Fruit fly (Drosophila melanogaster) whole organism, embryonic: Measurements from ENCODE around the gene CG13838.

Source experiments
- CG10274 ChIP-seq: fragments of 200-800 bp; sonication (Bioruptor generic); optimal IDR thresholded peaks from 3 replicates; lab custom pipeline; 2017; ENCODE audit warnings: missing biosample characterization, mild to moderate bottlenecking, missing genetic modification characterization
- CG12391 ChIP-seq: fragments of 200-800 bp; sonication (Bioruptor generic); optimal IDR thresholded peaks from 3 replicates; lab custom pipeline; 2018; ENCODE audit warnings: missing biosample characterization, mild to moderate bottlenecking, missing genetic modification characterization, moderate library complexity
- CG13424 ChIP-seq: fragments of 200-800 bp; sonication (Bioruptor generic); optimal IDR thresholded peaks from 2 replicates; lab custom pipeline; 2019; ENCODE audit warnings: missing biosample characterization, mild to moderate bottlenecking, missing genetic modification characterization, moderate library complexity
- CG14710 ChIP-seq: fragments of 200-800 bp; sonication (Bioruptor generic); optimal IDR thresholded peaks from 3 replicates; lab custom pipeline; 2019; ENCODE audit warnings: missing biosample characterization, mild to moderate bottlenecking, missing genetic modification characterization, moderate library complexity
- CG1603 ChIP-seq: fragments of 200-800 bp; sonication (Bioruptor generic); optimal IDR thresholded peaks from 2 replicates; lab custom pipeline; 2019; ENCODE audit warnings: missing biosample characterization, mild to moderate bottlenecking, missing genetic modification characterization, moderate library complexity
- CG16813 ChIP-seq: fragments of 200-800 bp; sonication (Bioruptor generic); IDR thresholded peaks from 3 replicates; pipeline ENCODE4 v1.3.6; 2022; ENCODE audit warnings: missing biosample characterization, missing genetic modification characterization; ENCODE audit not compliant: partially characterized antibody
- CG17385 ChIP-seq: fragments of 200-800 bp; sonication (Bioruptor generic); optimal IDR thresholded peaks from 3 replicates; lab custom pipeline; 2018; ENCODE audit warnings: missing biosample characterization, mild to moderate bottlenecking, missing genetic modification characterization
- CG18011 ChIP-seq: fragments of 200-800 bp; sonication (Bioruptor generic); optimal IDR thresholded peaks from 2 replicates; lab custom pipeline; 2017; ENCODE audit warnings: missing biosample characterization, missing genetic modification characterization, mild to moderate bottlenecking, moderate library complexity, missing genotype
- CG1832 ChIP-seq: fragments of 200-800 bp; sonication (Bioruptor generic); optimal IDR thresholded peaks from 2 replicates; lab custom pipeline; 2017; ENCODE audit warnings: missing biosample characterization, mild to moderate bottlenecking, missing genetic modification characterization, inconsistent platforms
- CG3281 ChIP-seq: fragments of 200-800 bp; sonication (Bioruptor generic); optimal IDR thresholded peaks from 3 replicates; lab custom pipeline; 2017; ENCODE audit warnings: missing biosample characterization, mild to moderate bottlenecking, missing genetic modification characterization
- CG3407 ChIP-seq: fragments of 200-800 bp; sonication (Bioruptor generic); optimal IDR thresholded peaks from 2 replicates; lab custom pipeline; 2018; ENCODE audit warnings: missing biosample characterization, mild to moderate bottlenecking, missing genetic modification characterization
- CG34224 ChIP-seq: fragments of 200-800 bp; sonication (Bioruptor generic); IDR thresholded peaks from 3 replicates; pipeline ENCODE4 v1.3.6; 2022; ENCODE audit warnings: missing biosample characterization, missing genetic modification characterization; ENCODE audit not compliant: partially characterized antibody
- CG3847 ChIP-seq: fragments of 200-800 bp; sonication (Bioruptor generic); IDR thresholded peaks from 2 replicates; pipeline ENCODE4 v1.3.6; 2022; ENCODE audit warnings: missing biosample characterization, missing genetic modification characterization
- CG4424 ChIP-seq: fragments of 200-800 bp; sonication (Bioruptor generic); optimal IDR thresholded peaks from 3 replicates; lab custom pipeline; 2016; ENCODE audit warnings: missing biosample characterization, missing genetic modification characterization
- CG4617 ChIP-seq: fragments of 200-800 bp; sonication (Bioruptor generic); optimal IDR thresholded peaks from 3 replicates; lab custom pipeline; 2016; ENCODE audit warnings: missing biosample characterization, missing genetic modification characterization, borderline replicate concordance
- CG6254 ChIP-seq: fragments of 200-800 bp; sonication (Bioruptor generic); optimal IDR thresholded peaks from 3 replicates; lab custom pipeline; 2017; ENCODE audit warnings: mild to moderate bottlenecking, missing biosample characterization, missing genetic modification reagents, missing genetic modification characterization
- CG9215 ChIP-seq: fragments of 200-800 bp; sonication (Bioruptor generic); IDR thresholded peaks from 2 replicates; pipeline ENCODE4 v1.3.6; 2022; ENCODE audit warnings: missing biosample characterization, missing genetic modification characterization
- CHES-1-like ChIP-seq: fragments of 200-800 bp; sonication (Bioruptor generic); optimal IDR thresholded peaks from 2 replicates; lab custom pipeline; 2016; ENCODE audit warnings: missing biosample characterization, missing genetic modification characterization
- CoRest ChIP-seq: fragments of 200-800 bp; sonication (Bioruptor generic); optimal IDR thresholded peaks from 3 replicates; lab custom pipeline; 2018; ENCODE audit warnings: missing biosample characterization, mild to moderate bottlenecking, missing genetic modification characterization, moderate library complexity
- Dip2 ChIP-seq: fragments of 200-800 bp; sonication (Bioruptor generic); IDR thresholded peaks from 2 replicates; pipeline ENCODE4 v1.3.6; 2022; ENCODE audit warnings: missing biosample characterization, missing genetic modification characterization
- Doc3 ChIP-seq: fragments of 200-800 bp; sonication (Bioruptor generic); IDR thresholded peaks from 3 replicates; pipeline ENCODE4 v1.3.6; 2022; ENCODE audit warnings: missing biosample characterization, missing genetic modification characterization; ENCODE audit not compliant: partially characterized antibody
- E2f1 ChIP-seq: fragments of 200-800 bp; sonication (Bioruptor generic); IDR thresholded peaks from 2 replicates; pipeline ENCODE4 v1.3.6; 2022; ENCODE audit warnings: missing biosample characterization, missing genetic modification characterization
- Elba2 ChIP-seq: fragments of 200-800 bp; sonication (Bioruptor generic); optimal IDR thresholded peaks from 3 replicates; lab custom pipeline; 2016; ENCODE audit warnings: missing biosample characterization, missing genetic modification characterization
- HHEX ChIP-seq: fragments of 200-800 bp; sonication (Bioruptor generic); optimal IDR thresholded peaks from 3 replicates; lab custom pipeline; 2017; ENCODE audit warnings: missing biosample characterization, mild to moderate bottlenecking, missing genetic modification characterization, missing genetic modification reagents
- HLH4C ChIP-seq: fragments of 200-800 bp; sonication (Bioruptor generic); IDR thresholded peaks from 3 replicates; pipeline ENCODE4 v1.3.6; 2022; ENCODE audit warnings: missing biosample characterization, missing genetic modification characterization; ENCODE audit not compliant: partially characterized antibody
- Hr78 ChIP-seq, 2 experiments: fragments of 200-800 bp in 1 of 2; fragments of >200 bp in 1 of 2; sonication (Bioruptor generic) in 1 of 2; optimal IDR thresholded peaks; 2 replicates each; lab custom pipeline; 2017 to 2019; ENCODE audit warnings: missing biosample characterization in 2 of 2, missing genetic modification characterization in 2 of 2, mild to moderate bottlenecking in 1 of 2, moderate library complexity in 1 of 2
- NK7.1 ChIP-seq: fragments of 200-800 bp; sonication (Bioruptor generic); optimal IDR thresholded peaks from 3 replicates; lab custom pipeline; 2016; ENCODE audit warnings: missing biosample characterization, missing genetic modification characterization
- Nf-YC ChIP-seq: fragments of 200-800 bp; optimal IDR thresholded peaks from 3 replicates; lab custom pipeline; 2019; ENCODE audit warnings: missing biosample characterization, mild to moderate bottlenecking, missing genetic modification characterization, moderate library complexity
- PHDP ChIP-seq: fragments of 200-800 bp; sonication (Bioruptor generic); optimal IDR thresholded peaks from 3 replicates; lab custom pipeline; 2018; ENCODE audit warnings: missing biosample characterization, mild to moderate bottlenecking, missing genetic modification characterization, moderate library complexity
- Sox102F ChIP-seq: fragments of 200-800 bp; sonication (Bioruptor generic); optimal IDR thresholded peaks from 2 replicates; lab custom pipeline; 2018; ENCODE audit warnings: missing biosample characterization, mild to moderate bottlenecking, missing genetic modification characterization, moderate library complexity
- ab ChIP-seq: fragments of 200-800 bp; sonication (Bioruptor generic); optimal IDR thresholded peaks from 2 replicates; lab custom pipeline; 2016; ENCODE audit warnings: missing biosample characterization, missing genetic modification characterization
- chinmo ChIP-seq: fragments of 200-800 bp; sonication (Bioruptor generic); IDR thresholded peaks from 4 replicates; pipeline ENCODE4 v1.3.6; 2022; ENCODE audit warnings: missing biosample characterization, missing genetic modification characterization; ENCODE audit not compliant: partially characterized antibody
- ci ChIP-seq: fragments of 200-800 bp; sonication (Bioruptor generic); IDR thresholded peaks from 3 replicates; pipeline ENCODE4 v1.3.6; 2022; ENCODE audit warnings: missing biosample characterization, missing genetic modification characterization
- ewg ChIP-seq: fragments of 200-800 bp; sonication (Bioruptor generic); optimal IDR thresholded peaks from 3 replicates; lab custom pipeline; 2017; ENCODE audit warnings: mild to moderate bottlenecking, missing biosample characterization, missing genetic modification reagents, missing genetic modification characterization
- gcm2 ChIP-seq: fragments of 200-800 bp; sonication (Bioruptor generic); optimal IDR thresholded peaks from 2 replicates; lab custom pipeline; 2016; ENCODE audit warnings: missing biosample characterization, missing genetic modification characterization
- ham ChIP-seq: fragments of 200-800 bp; sonication (Bioruptor generic); IDR thresholded peaks from 2 replicates; pipeline ENCODE4 v1.3.6; 2022; ENCODE audit warnings: missing biosample characterization, missing genetic modification characterization
- hth ChIP-seq: fragments of >200 bp; optimal IDR thresholded peaks from 2 replicates; lab custom pipeline; 2017; ENCODE audit warnings: inconsistent platforms
- klu ChIP-seq: fragments of 200-800 bp; sonication (Bioruptor generic); IDR thresholded peaks from 2 replicates; pipeline ENCODE4 v1.3.6; 2022; ENCODE audit warnings: missing biosample characterization, missing genetic modification characterization
- nau ChIP-seq: fragments of 200-800 bp; sonication (Bioruptor generic); optimal IDR thresholded peaks from 3 replicates; lab custom pipeline; 2017; ENCODE audit warnings: missing biosample characterization, mild to moderate bottlenecking, missing genetic modification characterization, missing genetic modification reagents
- oc ChIP-seq: fragments of 200-800 bp; sonication (Bioruptor generic); optimal IDR thresholded peaks from 2 replicates; lab custom pipeline; 2018; ENCODE audit warnings: missing biosample characterization, mild to moderate bottlenecking, missing genetic modification characterization, moderate library complexity
- pan ChIP-seq, 4 experiments: fragments of >200 bp in 3 of 4; fragments of 200-800 bp in 1 of 4; sonication (Bioruptor generic) in 1 of 4; optimal IDR thresholded peaks in 3 of 4; IDR thresholded peaks in 1 of 4; 2 replicates each; pipeline versions ENCODE4 v1.3.6 to Lab custom; 2017 to 2022; ENCODE audit warnings: missing biosample characterization in 2 of 4, missing genetic modification characterization in 2 of 4, mixed read lengths in 1 of 4
- phol ChIP-seq: fragments of 200-800 bp; sonication (Bioruptor generic); optimal IDR thresholded peaks from 3 replicates; lab custom pipeline; 2018; ENCODE audit warnings: missing biosample characterization, mild to moderate bottlenecking, missing genetic modification characterization, moderate library complexity
- repo ChIP-seq: fragments of 200-800 bp; sonication (Bioruptor generic); optimal IDR thresholded peaks from 2 replicates; lab custom pipeline; 2016; ENCODE audit warnings: missing biosample characterization, missing genetic modification characterization
- sc ChIP-seq, 3 experiments: fragments of >200 bp in 2 of 3; fragments of 200-800 bp in 1 of 3; sonication (Bioruptor generic) in 1 of 3; optimal IDR thresholded peaks; 2 replicates in 2 of 3; 3 replicates in 1 of 3; lab custom pipeline; 2017; ENCODE audit warnings: mild to moderate bottlenecking in 1 of 3, missing biosample characterization in 1 of 3, missing genetic modification characterization in 1 of 3, missing genetic modification reagents in 1 of 3
- sens ChIP-seq: fragments of 200-800 bp; sonication (Bioruptor generic); peaks from one replicate; lab custom pipeline; 2016; ENCODE audit warnings: missing biosample characterization, missing genetic modification characterization
- sens-2 ChIP-seq: fragments of 200-800 bp; sonication (Bioruptor generic); IDR thresholded peaks from 2 replicates; pipeline ENCODE4 v1.3.6; 2022; ENCODE audit warnings: missing biosample characterization, missing genetic modification characterization
- so ChIP-seq: fragments of 200-800 bp; sonication (Bioruptor generic); IDR thresholded peaks from 3 replicates; pipeline ENCODE4 v1.3.6; 2022; ENCODE audit warnings: missing biosample characterization, missing genetic modification characterization
- wek ChIP-seq: fragments of 200-800 bp; sonication (Bioruptor generic); optimal IDR thresholded peaks from 3 replicates; lab custom pipeline; 2018; ENCODE audit warnings: missing biosample characterization, mild to moderate bottlenecking, missing genetic modification characterization, moderate library complexity
- zfh1 ChIP-seq: fragments of 200-800 bp; sonication (Bioruptor generic); IDR thresholded peaks from 3 replicates; pipeline ENCODE4 v1.3.6; 2022; ENCODE audit warnings: missing biosample characterization, missing genetic modification characterization

The CG13838 gene

dm6 chr3R:23013482-23013881 is 28.6 kb upstream of the CG13838 start (continued):
- TF ChIP-seq CG4617 (GFP tag; lab: Kevin White, UChicago) = no peak
- TF ChIP-seq sens-2 (GFP tag; lab: Robert Waterston, UW) = no peak
- TF ChIP-seq nau (GFP tag; lab: Kevin White, UChicago) = no peak
- TF ChIP-seq CG1603 (tag; lab: Kevin White, UChicago) = peak; percentile 19
- TF ChIP-seq ewg (GFP tag; lab: Kevin White, UChicago) = no peak
- no peak for TF ChIP-seq chinmo (GFP tag; lab: Robert Waterston, UW)
- no peak for TF ChIP-seq phol
- TF ChIP-seq ab = no peak
- peak; percentile 72 for TF ChIP-seq sens (GFP tag; lab: Kevin White, UChicago)
- no peak for TF ChIP-seq so (GFP tag; lab: Robert Waterston, UW)
- TF ChIP-seq CG1832 (GFP tag; lab: Kevin White, UChicago) = no peak
- TF ChIP-seq ham (GFP tag; lab: Robert Waterston, UW) = no peak
- TF ChIP-seq pan (optimal IDR thresholded peaks at IDR 0.05; lab: Kevin White, UChicago) = no peak
- TF ChIP-seq pan (GFP tag; optimal IDR thresholded peaks at IDR 0.05 in 1 of 2, IDR thresholded peaks at IDR 0.05 in 1 of 2) = no peak
- TF ChIP-seq ci = peak; percentile 25; the same call in 1 of the 3 replicates
- no peak for TF ChIP-seq CG17385 (GFP tag; lab: Kevin White, UChicago)
- TF ChIP-seq gcm2 (GFP tag; lab: Kevin White, UChicago) = no peak
- no peak for TF ChIP-seq zfh1 (GFP tag; lab: Robert Waterston, UW)
- no peak for TF ChIP-seq sc (optimal IDR thresholded peaks at IDR 0.05; lab: Kevin White, UChicago)
- no peak for TF ChIP-seq sc (GFP tag; optimal IDR thresholded peaks at IDR 0.05; lab: Kevin White, UChicago)
- TF ChIP-seq CG16813 = 0 out of 3 replicates have a peak, but pooled peaks have one; percentile 16
- no peak for TF ChIP-seq NK7.1 (GFP tag; lab: Kevin White, UChicago)
- no peak for TF ChIP-seq HHEX (GFP tag; lab: Kevin White, UChicago)
- TF ChIP-seq wek (GFP tag; lab: Kevin White, UChicago) = peak; percentile 45
- TF ChIP-seq Nf-YC (tag; lab: Kevin White, UChicago) = no peak
- TF ChIP-seq CG18011 (GFP tag; lab: Kevin White, UChicago) = no peak
- no peak for TF ChIP-seq CG6254 (GFP tag; lab: Kevin White, UChicago)
- no peak for TF ChIP-seq CG10274 (GFP tag; lab: Kevin White, UChicago)
- TF ChIP-seq Sox102F (GFP tag; lab: Kevin White, UChicago) = no peak
- TF ChIP-seq CoRest (tag; lab: Kevin White, UChicago) = no peak
- TF ChIP-seq CHES-1-like (GFP tag; lab: Kevin White, UChicago) = no peak
- no peak for TF ChIP-seq klu
- no peak for TF ChIP-seq CG14710 (tag; lab: Kevin White, UChicago)
- no peak for TF ChIP-seq Hr78 (GFP tag; optimal IDR thresholded peaks at IDR 0.05; lab: Kevin White, UChicago)
- TF ChIP-seq HLH4C = no peak
- no peak for TF ChIP-seq Dip2 (GFP tag; lab: Robert Waterston, UW)
- no peak for TF ChIP-seq CG9215 (GFP tag; lab: Robert Waterston, UW)
- no peak for TF ChIP-seq CG4424 (GFP tag; lab: Kevin White, UChicago)
- TF ChIP-seq repo = no peak
- TF ChIP-seq CG13424 (tag; lab: Kevin White, UChicago) = peak; percentile 3
- TF ChIP-seq CG3281 = no peak
- no peak for TF ChIP-seq CG3407 (GFP tag; lab: Kevin White, UChicago)
- no peak for TF ChIP-seq E2f1
- TF ChIP-seq Doc3 = no peak
- TF ChIP-seq PHDP (tag; lab: Kevin White, UChicago) = no peak
- TF ChIP-seq Elba2 (GFP tag; lab: Kevin White, UChicago) = no peak
- 0 out of 2 replicates have a peak, but pooled peaks have one; percentile 7 for TF ChIP-seq CG3847
- no peak for TF ChIP-seq CG12391 (tag; lab: Kevin White, UChicago)
- TF ChIP-seq oc (tag; lab: Kevin White, UChicago) = no peak
- TF ChIP-seq hth = no peak
- no peak for TF ChIP-seq CG34224
